Worm (Caenorhabditis elegans): Measurements from ENCODE around the gene rabr-1.

Gene rabr-1

DNA sequence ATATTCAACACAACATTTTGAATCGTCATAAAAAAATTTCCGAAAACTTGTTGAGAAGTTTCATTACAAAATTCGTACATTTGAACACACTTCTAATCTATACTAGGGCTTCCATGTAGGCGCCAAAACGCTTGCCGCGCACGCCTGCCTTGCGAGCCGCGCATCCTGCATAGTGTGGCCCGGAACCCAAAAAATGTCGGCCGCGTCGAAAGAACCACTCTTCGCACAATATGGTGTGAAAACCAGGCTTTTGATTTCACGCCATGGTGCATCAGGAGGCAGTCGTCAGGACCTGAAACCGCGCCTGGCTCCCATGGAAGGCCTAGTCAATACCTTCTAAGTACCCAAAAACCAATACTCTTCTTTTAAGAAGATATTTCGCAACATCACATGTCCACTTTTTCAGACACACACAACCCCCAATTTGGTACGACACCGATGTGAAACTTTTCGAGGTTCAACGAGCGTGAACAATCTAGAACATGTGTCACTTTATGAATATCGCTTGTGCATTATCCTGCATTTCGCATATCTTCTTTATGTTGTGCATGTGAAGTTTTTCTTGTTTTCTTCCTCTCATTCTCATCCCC is 2.3 kb upstream of the rabr-1 start:
- TF ChIP-seq snpc-4 (tag; optimal IDR thresholded peaks at IDR 0.05) = peak; percentile 19
- no peak for TF ChIP-seq ceh-16 (tag; optimal IDR thresholded peaks at IDR 0.05)
- TF ChIP-seq Y55F3AM.14 (GFP tag; optimal IDR thresholded peaks at IDR 0.05) = no peak
- TF ChIP-seq dmd-4 (tag; optimal IDR thresholded peaks at IDR 0.05) = no peak

DNA sequence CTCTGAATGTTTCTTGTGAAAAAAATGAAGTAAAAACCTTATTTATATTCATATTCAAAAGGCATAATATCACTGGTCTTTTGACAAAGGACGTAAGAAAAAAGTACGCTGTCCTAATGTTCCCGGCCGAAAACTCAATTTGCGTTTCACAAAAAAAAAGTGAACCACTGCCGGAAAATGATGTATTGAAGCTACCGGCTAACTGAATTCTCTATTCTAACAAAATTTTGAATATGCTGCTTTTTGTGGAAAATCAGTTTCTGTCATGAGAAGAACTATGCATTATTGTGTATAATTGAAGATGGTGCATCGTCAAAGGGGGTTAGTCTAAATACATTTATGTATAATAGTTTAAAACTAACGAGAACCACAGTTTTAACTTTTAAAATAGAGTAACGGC is 1.7 kb upstream of the rabr-1 start:
- TF ChIP-seq ztf-4 (tag; optimal IDR thresholded peaks at IDR 0.05) = no peak
- no peak for TF ChIP-seq crh-2 (tag; optimal IDR thresholded peaks at IDR 0.05)
- no peak for TF ChIP-seq lin-13 (GFP tag; optimal IDR thresholded peaks at IDR 0.05)
- TF ChIP-seq ZK546.5 (tag; optimal IDR thresholded peaks at IDR 0.05) = no peak
- no peak for TF ChIP-seq F13H6.1 (tag; optimal IDR thresholded peaks at IDR 0.05)
- TF ChIP-seq fos-1 (tag; optimal IDR thresholded peaks at IDR 0.05) = no peak
- no peak for TF ChIP-seq peb-1 (tag; optimal IDR thresholded peaks at IDR 0.05)
- no peak for TF ChIP-seq R02D3.7 (tag; optimal IDR thresholded peaks at IDR 0.05)
- no peak for TF ChIP-seq sem-4 (tag; optimal IDR thresholded peaks at IDR 0.05)
- TF ChIP-seq unc-55 (GFP tag; optimal IDR thresholded peaks at IDR 0.05) = no peak
- no peak for TF ChIP-seq nhr-23 (tag; optimal IDR thresholded peaks at IDR 0.05)
- no peak for TF ChIP-seq nhr-77 (tag; optimal IDR thresholded peaks at IDR 0.05)

- no peak for TF ChIP-seq unc-39 (tag; optimal IDR thresholded peaks at IDR 0.05)
- TF ChIP-seq sma-3 (GFP tag; optimal IDR thresholded peaks at IDR 0.05) = no peak
- no peak for TF ChIP-seq elt-3 (tag; optimal IDR thresholded peaks at IDR 0.05)
- TF ChIP-seq peb-1 (tag; optimal IDR thresholded peaks at IDR 0.05) = no peak
- no peak for TF ChIP-seq unc-62 (GFP tag; optimal IDR thresholded peaks at IDR 0.05)
- TF ChIP-seq nhr-23 (tag; optimal IDR thresholded peaks at IDR 0.05) = no peak
- no peak for TF ChIP-seq nhr-6 (tag; optimal IDR thresholded peaks at IDR 0.05)
- no peak for TF ChIP-seq mbf-1 (tag; optimal IDR thresholded peaks at IDR 0.05)
- no peak for TF ChIP-seq dmd-4 (tag; optimal IDR thresholded peaks at IDR 0.05)
- no peak for TF ChIP-seq nhr-77 (tag; optimal IDR thresholded peaks at IDR 0.05)
- no peak for TF ChIP-seq mab-5 (tag; optimal IDR thresholded peaks at IDR 0.05)
- TF ChIP-seq aly-2 (tag; optimal IDR thresholded peaks at IDR 0.05) = no peak
- no peak for TF ChIP-seq elt-1 (tag; optimal IDR thresholded peaks at IDR 0.05)
- TF ChIP-seq egl-27 (tag; optimal IDR thresholded peaks at IDR 0.05) = no peak
- no peak for TF ChIP-seq unc-55 (GFP tag; optimal IDR thresholded peaks at IDR 0.05)
Measured at ce11 chrX:2497816-2498215, 1.8 kb downstream of the rabr-1 start.

DNA sequence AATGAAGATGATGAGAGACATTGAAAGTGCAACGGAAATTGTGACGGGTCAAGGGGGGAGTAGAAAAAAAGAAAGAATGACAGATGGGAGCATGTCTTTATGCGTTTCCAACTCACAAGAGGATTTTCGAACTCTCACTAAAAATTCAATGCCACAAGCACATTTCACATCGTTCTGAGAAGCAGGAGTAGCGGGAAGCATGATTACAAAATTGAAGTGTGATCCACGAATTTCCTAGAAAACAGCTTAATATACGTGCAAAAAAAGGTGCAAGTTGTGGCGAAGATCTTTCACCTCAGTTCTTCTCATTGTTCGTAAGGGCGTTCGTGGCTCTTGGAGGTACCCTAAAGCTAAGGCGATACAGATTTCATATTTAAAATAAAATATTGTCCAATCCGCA is 10.8 kb downstream of the rabr-1 start:
- TF ChIP-seq F13H6.1 (tag; optimal IDR thresholded peaks at IDR 0.05) = no peak
- no peak for TF ChIP-seq R02D3.7 (tag; optimal IDR thresholded peaks at IDR 0.05)
- no peak for TF ChIP-seq nhr-25 (tag; optimal IDR thresholded peaks at IDR 0.05)
- no peak for TF ChIP-seq nhr-237 (tag; optimal IDR thresholded peaks at IDR 0.05)
- TF ChIP-seq zag-1 (tag; optimal IDR thresholded peaks at IDR 0.05) = no peak
- no peak for TF ChIP-seq mdl-1 (tag; optimal IDR thresholded peaks at IDR 0.05)
- no peak for TF ChIP-seq nhr-21 (tag; optimal IDR thresholded peaks at IDR 0.05)

DNA sequence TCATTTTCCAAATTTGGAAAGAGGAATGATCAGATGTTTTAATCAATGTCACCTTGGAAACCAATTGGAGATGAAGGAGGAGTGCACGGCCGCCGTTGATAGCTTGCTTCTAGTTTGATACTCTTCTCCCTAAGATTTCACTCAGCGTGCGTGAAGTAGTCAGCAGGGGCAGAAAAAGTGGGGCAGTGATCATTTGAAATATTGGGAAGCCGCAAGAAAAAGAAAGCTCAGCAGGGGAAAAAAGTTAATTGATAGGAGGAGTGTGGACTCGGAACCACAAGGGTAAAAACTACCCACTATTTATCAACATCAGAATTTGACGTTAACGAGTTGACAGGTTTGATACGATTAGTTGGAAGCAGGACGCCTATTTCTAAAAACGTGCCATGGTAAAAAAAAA is 12.5 kb downstream of the rabr-1 start, which contains the start of gene K02E10.7:
Gene K02E10.7, minus strand, starts transcription at position 101 of the 400 bp plus-strand sequence.
- TF ChIP-seq R02D3.7 (tag; optimal IDR thresholded peaks at IDR 0.05) = no peak
- no peak for TF ChIP-seq peb-1 (tag; optimal IDR thresholded peaks at IDR 0.05)
- no peak for TF ChIP-seq elt-3 (tag; optimal IDR thresholded peaks at IDR 0.05)
- no peak for TF ChIP-seq lin-13 (GFP tag; optimal IDR thresholded peaks at IDR 0.05)
- no peak for TF ChIP-seq crh-2 (tag; optimal IDR thresholded peaks at IDR 0.05)
- no peak for TF ChIP-seq nhr-237 (tag; optimal IDR thresholded peaks at IDR 0.05)
- TF ChIP-seq unc-55 (GFP tag; optimal IDR thresholded peaks at IDR 0.05) = no peak
- TF ChIP-seq mdl-1 (tag; optimal IDR thresholded peaks at IDR 0.05) = no peak
- no peak for TF ChIP-seq nhr-25 (tag; optimal IDR thresholded peaks at IDR 0.05)
- TF ChIP-seq mab-5 (tag; optimal IDR thresholded peaks at IDR 0.05) = no peak
- no peak for TF ChIP-seq nhr-12 (tag; optimal IDR thresholded peaks at IDR 0.05)
- no peak for TF ChIP-seq elt-1 (tag; optimal IDR thresholded peaks at IDR 0.05)
- TF ChIP-seq ceh-16 (tag; optimal IDR thresholded peaks at IDR 0.05) = no peak

ce11 chrX:2513667-2514198 is 17.8 kb downstream of the rabr-1 start:
- TF ChIP-seq sma-3 (GFP tag; optimal IDR thresholded peaks at IDR 0.05) = no peak
- TF ChIP-seq sma-9 (GFP tag; optimal IDR thresholded peaks at IDR 0.05) = no peak
- no peak for TF ChIP-seq sma-9 (tag; optimal IDR thresholded peaks at IDR 0.05)
- no peak for TF ChIP-seq fos-1 (tag; optimal IDR thresholded peaks at IDR 0.05)
- TF ChIP-seq nhr-23 (tag; optimal IDR thresholded peaks at IDR 0.05) = no peak
- TF ChIP-seq egl-27 (tag; optimal IDR thresholded peaks at IDR 0.05) = no peak
- no peak for TF ChIP-seq ceh-82 (tag; optimal IDR thresholded peaks at IDR 0.05)
- TF ChIP-seq dmd-4 (tag; optimal IDR thresholded peaks at IDR 0.05) = no peak
- no peak for TF ChIP-seq nhr-77 (tag; optimal IDR thresholded peaks at IDR 0.05)
- no peak for TF ChIP-seq nhr-21 (tag; optimal IDR thresholded peaks at IDR 0.05)
- TF ChIP-seq mdl-1 (tag; optimal IDR thresholded peaks at IDR 0.05) = no peak
- TF ChIP-seq ztf-4 (tag; optimal IDR thresholded peaks at IDR 0.05) = no peak
- no peak for TF ChIP-seq nhr-237 (tag; optimal IDR thresholded peaks at IDR 0.05)

All from whole organism, L2 larva.